Worm (Caenorhabditis elegans): ENCODE measurements around the gene F53F4.4.

Gene F53F4.4

ce11 chrV:13589494-13590176 is 3.5 kb upstream of the F53F4.4 start, which contains the start of the genes F53F4.2 and F53F4.18:
TSS of gene F53F4.2 (minus strand) at chrV:13589594.
TSS of gene F53F4.18 (plus strand) at chrV:13590126.
- no peak for TF ChIP-seq saeg-2 (GFP tag; IDR thresholded peaks at IDR 0.05)

ce11 chrV:13591504-13592174 is 1.5 kb upstream of the F53F4.4 start, which contains the start of gene tbcb-1:
TSS of gene tbcb-1 (plus strand) at chrV:13592124.
- TF ChIP-seq T20F7.1 (GFP tag; optimal IDR thresholded peaks at IDR 0.05) (peak; percentile 46), ctbp-1 (GFP tag; IDR thresholded peaks at IDR 0.05) (no peak), spr-1 (tag; optimal IDR thresholded peaks at IDR 0.05) (no peak), egl-27 (tag; optimal IDR thresholded peaks at IDR 0.05) (no peak), snpc-1.2 (GFP tag; IDR thresholded peaks at IDR 0.05) (no peak), daf-8 (GFP tag; IDR thresholded peaks at IDR 0.05) (no peak), F49E8.2 (tag; optimal IDR thresholded peaks at IDR 0.05; ENCODE audit: borderline replicate concordance) (no peak), dpl-1 (GFP tag; optimal IDR thresholded peaks at IDR 0.05) (peak; percentile 56), mep-1 (tag; optimal IDR thresholded peaks at IDR 0.05) (no peak), spr-3 (GFP tag; optimal IDR thresholded peaks at IDR 0.05) (no peak), lin-15B (tag; optimal IDR thresholded peaks at IDR 0.05) (no peak), mes-2 (tag; optimal IDR thresholded peaks at IDR 0.05; ENCODE audit: poor library complexity, severe bottlenecking) (peak; percentile 82), nhr-77 (tag; optimal IDR thresholded peaks at IDR 0.05) (no peak), madf-5 (GFP tag; IDR thresholded peaks at IDR 0.05) (no peak), lin-38 (GFP tag; IDR thresholded peaks at IDR 0.05) (peak; percentile 93), nhr-42 (GFP tag; IDR thresholded peaks at IDR 0.05) (no peak), unc-62 (GFP tag; optimal IDR thresholded peaks at IDR 0.05 in 1 of 2) (peak in 1 of 2 experiments; percentile 53), unc-62 (tag; optimal IDR thresholded peaks at IDR 0.05) (no peak)

DNA sequence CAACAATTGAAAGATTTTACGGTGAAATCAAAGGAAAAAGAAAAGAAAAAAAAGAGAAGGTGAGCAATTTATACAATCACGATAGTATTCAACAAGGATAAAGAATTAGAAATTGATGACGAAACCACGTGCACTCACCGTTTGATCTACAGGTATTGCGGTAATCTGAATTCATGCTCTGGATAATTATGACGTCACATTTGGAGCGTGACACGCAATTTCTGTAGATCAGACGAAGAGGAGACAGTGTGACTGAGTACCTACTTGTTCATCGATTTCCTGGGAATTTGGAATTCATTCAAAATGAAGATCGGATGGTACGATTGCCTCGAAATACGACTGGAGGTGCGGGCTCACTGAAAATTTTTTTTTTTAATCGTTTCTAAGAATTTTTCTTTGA is 5.2 kb downstream of the F53F4.4 start:
- no peak for TF ChIP-seq ztf-7 (tag; optimal IDR thresholded peaks at IDR 0.05)

DNA sequence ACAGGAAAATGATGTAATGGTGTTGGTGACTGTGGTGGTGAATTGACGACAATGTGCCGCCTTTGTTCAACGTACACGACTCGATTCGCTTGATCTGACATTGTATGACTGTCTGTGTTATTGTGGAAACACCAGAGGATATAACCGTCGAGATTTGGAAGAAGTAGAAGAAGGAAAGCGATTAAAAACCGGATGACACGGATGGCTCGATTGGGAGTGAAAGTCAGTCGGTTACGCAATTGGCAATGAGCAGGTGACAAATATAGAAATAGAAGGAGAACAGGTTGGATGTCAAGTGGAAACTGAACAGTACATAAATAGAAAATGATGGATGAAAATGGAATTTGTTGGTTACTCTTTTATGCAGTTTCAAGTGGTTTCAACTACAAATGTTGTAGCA is 7.7 kb downstream of the F53F4.4 start, which contains the start of gene rdy-2:
Gene rdy-2, minus strand, starts transcription at position 101 of the 400 bp plus-strand sequence.
- TF ChIP-seq gei-8 (GFP tag; optimal IDR thresholded peaks at IDR 0.05) (no peak), daf-16 (GFP tag; optimal IDR thresholded peaks at IDR 0.05) (no peak), daf-16 (tag; optimal IDR thresholded peaks at IDR 0.05) (no peak), ama-1 (optimal IDR thresholded peaks at IDR 0.05) (no peak), nhr-102 (tag; optimal IDR thresholded peaks at IDR 0.05) (no peak), F26F4.8 (GFP tag; conservative IDR thresholded peaks at IDR 0.05) (no peak), Y75B8A.6 (GFP tag; IDR thresholded peaks at IDR 0.05) (no peak), saeg-2 (GFP tag; IDR thresholded peaks at IDR 0.05) (no peak), ceh-44 (GFP tag; IDR thresholded peaks at IDR 0.05) (no peak), rbr-2 (tag; optimal IDR thresholded peaks at IDR 0.05) (no peak), dmd-6 (GFP tag; IDR thresholded peaks at IDR 0.05) (no peak)

ce11 chrV:13606651-13607242 is 13.6 kb downstream of the F53F4.4 start, which contains the start of gene fmo-4:
TSS of gene fmo-4 (minus strand) at chrV:13606701.
- TF ChIP-seq unc-62 (GFP tag; optimal IDR thresholded peaks at IDR 0.05 in 1 of 2) (peak in 1 of 2 experiments; percentile 58), unc-62 (tag; optimal IDR thresholded peaks at IDR 0.05) (no peak), aha-1 (tag) (peak; percentile 44), mdl-1 (tag; optimal IDR thresholded peaks at IDR 0.05) (peak in 1 of 2 experiments; percentile 54), daf-16 (GFP tag; optimal IDR thresholded peaks at IDR 0.05) (no peak), daf-16 (tag; optimal IDR thresholded peaks at IDR 0.05) (no peak), hif-1 (tag; optimal IDR thresholded peaks at IDR 0.05) (peak in 1 of 2 experiments; percentile 22), F37D6.2 (tag; optimal IDR thresholded peaks at IDR 0.05) (no peak), rbr-2 (tag; optimal IDR thresholded peaks at IDR 0.05) (no peak), unc-39 (tag; optimal IDR thresholded peaks at IDR 0.05) (no peak), arid-1 (GFP tag; conservative IDR thresholded peaks at IDR 0.05) (no peak), mxl-3 (GFP tag; optimal IDR thresholded peaks at IDR 0.05) (peak; percentile 9), hlh-11 (tag; optimal IDR thresholded peaks at IDR 0.05) (peak; percentile 79), mep-1 (tag; optimal IDR thresholded peaks at IDR 0.05) (no peak), nhr-48 (tag; optimal IDR thresholded peaks at IDR 0.05) (peak; percentile 77), nhr-11 (tag; optimal IDR thresholded peaks at IDR 0.05) (no peak), nhr-28 (tag; optimal IDR thresholded peaks at IDR 0.05) (peak; percentile 12)
